Worm (Caenorhabditis elegans): ENCODE measurements around the gene Y38E10A.24.

ce11 chrII:12722685-12723287, 44.0 kb downstream of the Y38E10A.24 start:
- TF ChIP-seq tab-1 (GFP tag; IDR thresholded peaks at IDR 0.05): no peak
- TF ChIP-seq med-1 (GFP tag; optimal IDR thresholded peaks at IDR 0.05; ENCODE audit: insufficient read depth): no peak
- no peak for TF ChIP-seq cog-1 (tag; optimal IDR thresholded peaks at IDR 0.05)
- no peak for TF ChIP-seq ztf-29 (GFP tag; IDR thresholded peaks at IDR 0.05)
- TF ChIP-seq ref-1 (GFP tag; conservative IDR thresholded peaks at IDR 0.05): no peak
- no peak for TF ChIP-seq ztf-23 (GFP tag; IDR thresholded peaks at IDR 0.05)

Data from whole organism, midembryonic.